Fruit fly (Drosophila melanogaster): ENCODE results near the gene Nepl11.

DNA sequence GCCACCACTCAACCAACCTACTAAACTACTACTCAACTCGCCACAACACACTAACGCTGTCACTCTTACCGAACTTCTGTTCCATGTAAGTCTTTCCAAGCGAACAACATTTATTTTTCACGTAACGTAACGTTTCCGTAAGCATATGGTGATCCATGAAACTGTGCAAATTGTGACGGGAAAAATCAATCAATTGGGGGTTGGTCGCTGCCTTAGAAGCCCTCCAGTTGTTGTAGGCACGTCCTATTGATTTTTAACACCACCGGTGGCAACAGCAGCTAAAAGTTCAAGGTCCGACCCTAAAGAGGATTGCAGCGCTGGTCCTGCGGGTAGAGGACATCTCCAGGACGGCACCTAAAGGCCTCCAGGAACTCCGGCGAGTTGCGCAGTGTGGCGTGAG lies 2.5 kb downstream of the Nepl11 start:
- TF ChIP-seq p53 (GFP tag; optimal IDR thresholded peaks at IDR 0.05): no peak
- TF ChIP-seq yki (optimal IDR thresholded peaks at IDR 0.05): no peak
- TF ChIP-seq BtbVII (GFP tag; optimal IDR thresholded peaks at IDR 0.05): no peak
- no peak for TF ChIP-seq pnt (GFP tag; optimal IDR thresholded peaks at IDR 0.05)
- no peak for TF ChIP-seq CG12236 (GFP tag; optimal IDR thresholded peaks at IDR 0.05)
- no peak for TF ChIP-seq br (optimal IDR thresholded peaks at IDR 0.05)
- no peak for TF ChIP-seq H2.0 (GFP tag; IDR thresholded peaks at IDR 0.05)
- TF ChIP-seq lov (optimal IDR thresholded peaks at IDR 0.05): no peak
- TF ChIP-seq lov (GFP tag; IDR thresholded peaks at IDR 0.05): no peak
- no peak for TF ChIP-seq Abd-B (GFP tag; optimal IDR thresholded peaks at IDR 0.05)
- TF ChIP-seq gcm2 (GFP tag; optimal IDR thresholded peaks at IDR 0.05): no peak
- no peak for TF ChIP-seq pum (GFP tag; optimal IDR thresholded peaks at IDR 0.05)
- TF ChIP-seq D19A (tag; optimal IDR thresholded peaks at IDR 0.05): no peak
- TF ChIP-seq her (GFP tag; optimal IDR thresholded peaks at IDR 0.05): no peak

All from whole organism, embryonic.